Worm (Caenorhabditis elegans) whole organism, L4 larva: Measurements from ENCODE around the gene Y76B12C.8.

Experiments
- ZK337.2 ChIP-seq: fragments of 200-800 bp; sonication (Bioruptor generic); IDR thresholded peaks from 2 replicates; pipeline ENCODE4 v1.3.6; 2022; ENCODE audit warnings: missing genetic modification reagents, missing genetic modification characterization, missing compliant biosample characterization
- mdl-1 ChIP-seq, 2 experiments: fragments of 150-350 bp in 1 of 2; sonication (generic microtip) in 1 of 2; optimal IDR thresholded peaks; 2 replicates each; lab custom pipeline; 2014 to 2017; ENCODE audit warnings: missing biosample characterization in 2 of 2, missing genetic modification characterization in 2 of 2
- nhr-11 ChIP-seq: fragments of 150-350 bp; optimal IDR thresholded peaks from 2 replicates; lab custom pipeline; 2014; ENCODE audit warnings: missing biosample characterization, missing genetic modification characterization
- pha-4 ChIP-seq, 2 experiments: fragments of 150-350 bp in 1 of 2; fragments of 200-800 bp in 1 of 2; sonication (Bioruptor generic) in 1 of 2; IDR thresholded peaks in 1 of 2; optimal IDR thresholded peaks in 1 of 2; 2 replicates each; pipeline versions ENCODE4 v1.3.6 to Lab custom; 2014 to 2022; ENCODE audit warnings: missing genetic modification characterization in 2 of 2, missing genetic modification reagents in 2 of 2, missing biosample characterization in 1 of 2, missing compliant biosample characterization in 1 of 2
- spr-1 ChIP-seq: sonication (generic microtip); optimal IDR thresholded peaks from 2 replicates; lab custom pipeline; 2016; ENCODE audit warnings: mild to moderate bottlenecking, missing genetic modification characterization, missing compliant biosample characterization
- unc-39 ChIP-seq: sonication (generic microtip); optimal IDR thresholded peaks from 2 replicates; lab custom pipeline; 2017; ENCODE audit warnings: missing biosample characterization, missing genetic modification characterization
- unc-62 ChIP-seq, 3 experiments: fragments of 150-350 bp in 1 of 3; sonication (generic microtip); optimal IDR thresholded peaks in 2 of 3; peaks in 1 of 3; 1 replicate in 1 of 3; 2 replicates in 2 of 3; lab custom pipeline; 2014 to 2017; ENCODE audit warnings: missing biosample characterization in 3 of 3, missing genetic modification characterization in 3 of 3, missing genetic modification reagents in 3 of 3, missing genotype in 1 of 3

DNA sequence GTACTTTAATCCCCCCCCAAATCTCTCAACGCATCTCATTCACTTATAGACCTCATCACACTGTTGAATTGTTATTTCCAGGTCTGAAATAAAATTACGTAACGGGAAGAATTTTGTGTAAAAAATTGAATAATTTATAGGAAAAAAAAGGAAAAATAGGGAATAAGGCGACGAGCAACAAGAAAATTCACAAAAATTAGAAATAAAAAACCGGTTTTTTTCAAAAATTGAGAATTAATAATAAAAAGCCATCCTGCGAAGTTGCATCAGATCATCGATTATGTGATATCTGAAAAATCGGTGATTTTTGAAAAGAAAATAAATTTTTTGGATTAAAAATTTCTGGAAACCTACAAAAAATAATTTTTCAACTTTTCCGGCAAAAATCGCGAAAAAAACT is 29.1 kb downstream of the Y76B12C.8 start:
- no peak for TF ChIP-seq spr-1
- no peak for TF ChIP-seq ZK337.2
- TF ChIP-seq unc-62 (GFP tag; optimal IDR thresholded peaks at IDR 0.05 in 1 of 2; lab: Kevin White, UChicago): no peak
- TF ChIP-seq unc-62 (tag; optimal IDR thresholded peaks at IDR 0.05; lab: Kevin White, UChicago): no peak
- no peak for TF ChIP-seq nhr-11 (tag; lab: Kevin White, UChicago)
- no peak for TF ChIP-seq mdl-1 (tag; optimal IDR thresholded peaks at IDR 0.05; lab: Kevin White, UChicago)
- no peak for TF ChIP-seq pha-4 (GFP tag; IDR thresholded peaks at IDR 0.05; lab: Robert Waterston, UW)
- no peak for TF ChIP-seq pha-4 (tag; optimal IDR thresholded peaks at IDR 0.05; lab: Kevin White, UChicago)
- TF ChIP-seq unc-39 (tag; lab: Kevin White, UChicago): no peak
